Fruit fly (Drosophila melanogaster): Measurements from ENCODE around the gene CG14907.

dm6 chr3R:16605929-16606328 is 46.2 kb downstream of the CG14907 start:
- TF ChIP-seq aop (GFP tag; IDR thresholded peaks at IDR 0.05) (no peak), vnd (GFP tag; IDR thresholded peaks at IDR 0.05; ENCODE audit: partially characterized antibody) (no peak), ac (GFP tag; optimal IDR thresholded peaks at IDR 0.05) (no peak), ATbp (GFP tag; optimal IDR thresholded peaks at IDR 0.05) (no peak), nmo (GFP tag; optimal IDR thresholded peaks at IDR 0.05) (no peak), CG13624 (GFP tag; optimal IDR thresholded peaks at IDR 0.05) (no peak), CG8388 (GFP tag; optimal IDR thresholded peaks at IDR 0.05) (no peak), MESR4 (GFP tag; optimal IDR thresholded peaks at IDR 0.05) (no peak), odd (GFP tag; optimal IDR thresholded peaks at IDR 0.05) (no peak), Dip2 (GFP tag; IDR thresholded peaks at IDR 0.05) (no peak), CG10959 (GFP tag; IDR thresholded peaks at IDR 0.05) (no peak)

Data from whole organism, embryonic.